Fruit fly (Drosophila melanogaster) whole organism, embryonic: ENCODE data around the gene CG9928.

Source experiments
- Asciz ChIP-seq: fragments of 200-800 bp; sonication (Bioruptor generic); optimal IDR thresholded peaks from 2 replicates; lab custom pipeline; 2017; ENCODE audit warnings: missing biosample characterization, mild to moderate bottlenecking, missing genetic modification characterization, missing genetic modification reagents
- Awh ChIP-seq: fragments of 200-800 bp; sonication (Bioruptor generic); IDR thresholded peaks from 2 replicates; pipeline ENCODE4, ENCODE4 v1.3.6; 2022; ENCODE audit warnings: missing biosample characterization, missing genetic modification characterization
- Bgb ChIP-seq: fragments of 200-800 bp; sonication (Bioruptor generic); IDR thresholded peaks from 2 replicates; pipeline ENCODE4 v1.3.6; 2022; ENCODE audit warnings: missing biosample characterization, missing genetic modification characterization; ENCODE audit not compliant: partially characterized antibody
- Blimp-1 ChIP-seq: fragments of 200-800 bp; sonication (Bioruptor generic); optimal IDR thresholded peaks from 3 replicates; lab custom pipeline; 2018; ENCODE audit warnings: missing biosample characterization, missing genetic modification characterization, mild to moderate bottlenecking, moderate library complexity, missing genetic modification reagents
- CG10267 ChIP-seq: fragments of 200-800 bp; sonication (Bioruptor generic); optimal IDR thresholded peaks from 2 replicates; lab custom pipeline; 2018; ENCODE audit warnings: missing biosample characterization, mild to moderate bottlenecking, missing genetic modification characterization, moderate library complexity
- CG12391 ChIP-seq: fragments of 200-800 bp; sonication (Bioruptor generic); optimal IDR thresholded peaks from 3 replicates; lab custom pipeline; 2018; ENCODE audit warnings: missing biosample characterization, mild to moderate bottlenecking, missing genetic modification characterization, moderate library complexity
- CG15696 ChIP-seq: fragments of 200-800 bp; sonication (Bioruptor generic); optimal IDR thresholded peaks from 2 replicates; lab custom pipeline; 2019; ENCODE audit warnings: missing biosample characterization, mild to moderate bottlenecking, missing genetic modification characterization, moderate library complexity
- CG18476 ChIP-seq: fragments of 200-800 bp; sonication (Bioruptor generic); optimal IDR thresholded peaks from 2 replicates; lab custom pipeline; 2016; ENCODE audit warnings: missing biosample characterization, mild to moderate bottlenecking, missing genetic modification characterization
- CG3407 ChIP-seq: fragments of 200-800 bp; sonication (Bioruptor generic); optimal IDR thresholded peaks from 2 replicates; lab custom pipeline; 2018; ENCODE audit warnings: missing biosample characterization, mild to moderate bottlenecking, missing genetic modification characterization
- CG7963 ChIP-seq: fragments of 200-800 bp; sonication (Bioruptor generic); IDR thresholded peaks from 3 replicates; pipeline ENCODE4 v1.3.6; 2022; ENCODE audit warnings: missing biosample characterization, missing genetic modification characterization; ENCODE audit not compliant: partially characterized antibody
- CoRest ChIP-seq: fragments of 200-800 bp; sonication (Bioruptor generic); optimal IDR thresholded peaks from 3 replicates; lab custom pipeline; 2018; ENCODE audit warnings: missing biosample characterization, mild to moderate bottlenecking, missing genetic modification characterization, moderate library complexity
- CrebB ChIP-seq: fragments of 200-800 bp; sonication (Bioruptor generic); optimal IDR thresholded peaks from 3 replicates; lab custom pipeline; 2018; ENCODE audit warnings: missing biosample characterization, mild to moderate bottlenecking, missing genetic modification characterization
- Dbx ChIP-seq: fragments of 200-800 bp; sonication (Bioruptor generic); IDR thresholded peaks from 3 replicates; pipeline ENCODE4 v1.3.6; 2022; ENCODE audit warnings: missing biosample characterization, missing genetic modification characterization
- Doc3 ChIP-seq: fragments of 200-800 bp; sonication (Bioruptor generic); IDR thresholded peaks from 3 replicates; pipeline ENCODE4 v1.3.6; 2022; ENCODE audit warnings: missing biosample characterization, missing genetic modification characterization; ENCODE audit not compliant: partially characterized antibody
- Ets65A ChIP-seq: fragments of 200-800 bp; sonication (Bioruptor generic); peaks from one replicate; lab custom pipeline; 2016; ENCODE audit warnings: missing biosample characterization, missing genetic modification characterization
- HLH3B ChIP-seq: fragments of 200-800 bp; sonication (Bioruptor generic); IDR thresholded peaks from 2 replicates; pipeline ENCODE4 v1.3.6; 2022; ENCODE audit warnings: missing biosample characterization, missing genetic modification characterization
- HLH54F ChIP-seq: fragments of 200-800 bp; sonication (Bioruptor generic); optimal IDR thresholded peaks from 3 replicates; lab custom pipeline; 2016; ENCODE audit warnings: missing biosample characterization, missing genetic modification characterization
- Ptx1 ChIP-seq: fragments of 200-800 bp; sonication (Bioruptor generic); IDR thresholded peaks from 2 replicates; pipeline ENCODE4 v1.3.6; 2022; ENCODE audit warnings: missing biosample characterization, missing genetic modification characterization
- abd-A ChIP-seq: fragments of 200-800 bp; sonication (Bioruptor generic); optimal IDR thresholded peaks from 3 replicates; lab custom pipeline; 2019; ENCODE audit warnings: missing biosample characterization, mild to moderate bottlenecking, missing genetic modification characterization, moderate library complexity
- chinmo ChIP-seq: fragments of 200-800 bp; sonication (Bioruptor generic); IDR thresholded peaks from 4 replicates; pipeline ENCODE4 v1.3.6; 2022; ENCODE audit warnings: missing biosample characterization, missing genetic modification characterization; ENCODE audit not compliant: partially characterized antibody
- chn ChIP-seq: fragments of 200-800 bp; sonication (Bioruptor generic); optimal IDR thresholded peaks from 2 replicates; lab custom pipeline; 2016; ENCODE audit warnings: missing biosample characterization, missing genetic modification characterization
- crol ChIP-seq: fragments of 200-800 bp; sonication (Bioruptor generic); IDR thresholded peaks from 2 replicates; pipeline ENCODE4 v1.3.6; 2022; ENCODE audit warnings: missing biosample characterization, missing genetic modification characterization
- ind ChIP-seq: fragments of 200-800 bp; sonication (Bioruptor generic); optimal IDR thresholded peaks from 3 replicates; lab custom pipeline; 2016; ENCODE audit warnings: missing biosample characterization, missing genetic modification characterization
- jumu ChIP-seq: fragments of 200-800 bp; sonication (Bioruptor generic); optimal IDR thresholded peaks from 3 replicates; lab custom pipeline; 2016; ENCODE audit warnings: missing biosample characterization, missing genetic modification characterization
- kah ChIP-seq: fragments of 200-800 bp; sonication (Bioruptor generic); optimal IDR thresholded peaks from 2 replicates; lab custom pipeline; 2018; ENCODE audit warnings: missing biosample characterization, mild to moderate bottlenecking, missing genetic modification characterization
- klu ChIP-seq: fragments of 200-800 bp; sonication (Bioruptor generic); IDR thresholded peaks from 2 replicates; pipeline ENCODE4 v1.3.6; 2022; ENCODE audit warnings: missing biosample characterization, missing genetic modification characterization
- nau ChIP-seq: fragments of 200-800 bp; sonication (Bioruptor generic); optimal IDR thresholded peaks from 3 replicates; lab custom pipeline; 2017; ENCODE audit warnings: missing biosample characterization, mild to moderate bottlenecking, missing genetic modification characterization, missing genetic modification reagents
- nom ChIP-seq: fragments of 200-800 bp; sonication (Bioruptor generic); optimal IDR thresholded peaks from 2 replicates; lab custom pipeline; 2017; ENCODE audit warnings: missing biosample characterization, missing genetic modification characterization, mild to moderate bottlenecking, moderate library complexity, missing genetic modification reagents
- odd ChIP-seq: fragments of 200-800 bp; sonication (Bioruptor generic); optimal IDR thresholded peaks from 2 replicates; lab custom pipeline; 2017; ENCODE audit warnings: missing biosample characterization, mild to moderate bottlenecking, missing genetic modification characterization
- org-1 ChIP-seq: fragments of 200-800 bp; sonication (Bioruptor generic); optimal IDR thresholded peaks from 2 replicates; lab custom pipeline; 2017; ENCODE audit warnings: missing biosample characterization, missing genetic modification characterization
- run ChIP-seq: fragments of 200-800 bp; sonication (Bioruptor generic); optimal IDR thresholded peaks from 3 replicates; lab custom pipeline; 2018; ENCODE audit warnings: missing biosample characterization, mild to moderate bottlenecking, missing genetic modification characterization
- sisA ChIP-seq: fragments of 200-800 bp; sonication (Bioruptor generic); IDR thresholded peaks from 2 replicates; pipeline ENCODE4 v1.3.6; 2022; ENCODE audit warnings: missing biosample characterization, missing genetic modification characterization
- stwl ChIP-seq: fragments of 200-800 bp; sonication (Bioruptor generic); optimal IDR thresholded peaks from 3 replicates; lab custom pipeline; 2018; ENCODE audit warnings: missing biosample characterization, mild to moderate bottlenecking, missing genetic modification characterization, moderate library complexity
- tap ChIP-seq: fragments of 200-800 bp; optimal IDR thresholded peaks from 3 replicates; lab custom pipeline; 2019; ENCODE audit warnings: missing biosample characterization, mild to moderate bottlenecking, missing genetic modification characterization, moderate library complexity
- trh ChIP-seq: fragments of 200-800 bp; sonication (Bioruptor generic); optimal IDR thresholded peaks from 2 replicates; lab custom pipeline; 2016; ENCODE audit warnings: missing biosample characterization, missing genetic modification characterization
- tup ChIP-seq: fragments of 200-800 bp; sonication (Bioruptor generic); optimal IDR thresholded peaks from 2 replicates; lab custom pipeline; 2016; ENCODE audit warnings: missing biosample characterization, mild to moderate bottlenecking, missing genetic modification characterization, moderate library complexity

The CG9928 gene

dm6 chr2L:13135929-13136328, 6.8 kb downstream of the CG9928 start (continued):
- TF ChIP-seq CG15696 (tag; lab: Kevin White, UChicago) (no peak), Dbx (0 out of 3 replicates have a peak, but pooled peaks have one; percentile 28), CG3407 (GFP tag; lab: Kevin White, UChicago) (no peak), org-1 (GFP tag; lab: Kevin White, UChicago) (no peak), trh (GFP tag; lab: Kevin White, UChicago) (no peak), CG18476 (no peak), CG12391 (no peak), Doc3 (GFP tag; lab: Robert Waterston, UW) (no peak), run (tag; lab: Kevin White, UChicago) (no peak), kah (GFP tag; lab: Kevin White, UChicago) (no peak), crol (GFP tag; lab: Robert Waterston, UW) (0 out of 2 replicates have a peak, but pooled peaks have one; percentile 27), CoRest (no peak), HLH54F (GFP tag; lab: Kevin White, UChicago) (no peak), Ptx1 (0 out of 2 replicates have a peak, but pooled peaks have one; percentile 9), ind (GFP tag; lab: Kevin White, UChicago) (no peak), Asciz (no peak), stwl (tag; lab: Kevin White, UChicago) (no peak), chinmo (GFP tag; lab: Robert Waterston, UW) (0 out of 4 replicates have a peak, but pooled peaks have one; percentile 48), Awh (GFP tag; lab: Robert Waterston, UW) (0 out of 2 replicates have a peak, but pooled peaks have one; percentile 11), CrebB (tag; lab: Kevin White, UChicago) (no peak), chn (no peak), sisA (GFP tag; lab: Robert Waterston, UW) (no peak), odd (GFP tag; lab: Kevin White, UChicago) (no peak), CG10267 (tag; lab: Kevin White, UChicago) (no peak)

- TF ChIP-seq tup (GFP tag; lab: Kevin White, UChicago) = no peak
- no peak for TF ChIP-seq Bgb (GFP tag; lab: Robert Waterston, UW)
- peak; percentile 57 for TF ChIP-seq Ets65A
- TF ChIP-seq CG7963 (GFP tag; lab: Robert Waterston, UW) = no peak
- TF ChIP-seq nau (GFP tag; lab: Kevin White, UChicago) = no peak
- no peak for TF ChIP-seq jumu (GFP tag; lab: Kevin White, UChicago)
- no peak for TF ChIP-seq HLH3B
These were observed 12.4 kb downstream of the CG9928 start, which contains the start of gene CG5122 for dm6 chr2L:13130291-13130690. TSS of gene CG5122 (plus strand) at chr2L:13130591.

DNA sequence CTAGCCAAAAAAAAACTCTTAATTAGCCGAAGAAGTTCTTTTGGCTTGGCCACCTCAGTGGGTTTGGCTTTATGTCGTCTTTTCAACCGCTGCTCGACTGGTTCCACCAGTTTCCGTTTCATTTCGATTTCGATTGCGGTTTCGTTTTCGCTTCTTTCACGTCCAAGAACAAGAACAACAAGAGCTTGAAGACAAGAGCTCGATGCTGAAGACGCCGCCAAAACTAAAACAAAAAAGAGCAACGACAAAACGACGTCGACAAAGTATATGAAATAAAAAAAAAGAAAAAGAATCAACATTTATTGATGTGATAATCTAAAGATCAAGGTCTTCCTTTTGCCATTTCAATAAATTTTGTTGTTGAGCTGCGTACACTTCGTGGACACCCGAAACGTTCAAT, 20.2 kb downstream of the CG9928 start:
- peak; percentile 81 for TF ChIP-seq Blimp-1
- TF ChIP-seq klu (GFP tag; lab: Robert Waterston, UW) = no peak
- peak; percentile 77 for TF ChIP-seq nom (GFP tag; lab: Kevin White, UChicago)
- TF ChIP-seq abd-A (tag; lab: Kevin White, UChicago) = peak; percentile 1
- TF ChIP-seq tap (tag; lab: Kevin White, UChicago) = no peak
- TF ChIP-seq chinmo (GFP tag; lab: Robert Waterston, UW) = peak; percentile 56; the same call in 1 of the 4 replicates
